Worm (Caenorhabditis elegans) whole organism, young adult: ENCODE results near the gene sdc-2.
A peak's percentile ranks its signal among the peaks of the same experiment; 100 is the strongest.

Source experiments
- B0019.2 ChIP-seq: fragments of 200-800 bp; sonication (Bioruptor generic); conservative IDR thresholded peaks from 2 replicates; pipeline ENCODE4 v1.3.6; 2022; ENCODE audit warnings: missing genetic modification reagents, missing genetic modification characterization, missing compliant biosample characterization
- D2030.7 ChIP-seq: fragments of 200-800 bp; sonication (Bioruptor generic); IDR thresholded peaks from 2 replicates; pipeline ENCODE4 v1.3.6; 2022; ENCODE audit warnings: missing genetic modification reagents, missing genetic modification characterization, missing compliant biosample characterization
- F33H1.4 ChIP-seq: fragments of 200-800 bp; sonication (Bioruptor generic); IDR thresholded peaks from 2 replicates; pipeline ENCODE4 v1.3.6; 2022; ENCODE audit warnings: missing genetic modification reagents, missing genetic modification characterization, missing compliant biosample characterization
- T26A5.8 ChIP-seq: sonication (generic microtip); optimal IDR thresholded peaks from 2 replicates; lab custom pipeline; 2016; ENCODE audit warnings: missing genetic modification characterization, missing compliant biosample characterization
- aptf-2 ChIP-seq: fragments of 200-800 bp; sonication (Bioruptor generic); conservative IDR thresholded peaks from 2 replicates; pipeline ENCODE4 v1.3.6; 2022; ENCODE audit warnings: missing genetic modification reagents, missing genetic modification characterization, missing compliant biosample characterization
- attf-5 ChIP-seq: fragments of 200-800 bp; sonication (Bioruptor generic); optimal IDR thresholded peaks from 2 replicates; lab custom pipeline; 2018; ENCODE audit warnings: mild to moderate bottlenecking, missing genetic modification characterization, missing compliant biosample characterization
- dpff-1 ChIP-seq: sonication (generic microtip); optimal IDR thresholded peaks from 2 replicates; lab custom pipeline; 2017; ENCODE audit warnings: mild to moderate bottlenecking, missing genetic modification characterization, missing compliant biosample characterization
- dpl-1 ChIP-seq: fragments of 150-350 bp; optimal IDR thresholded peaks from 2 replicates; lab custom pipeline; 2014; ENCODE audit warnings: missing biosample characterization, missing genetic modification reagents, missing genetic modification characterization
- egrh-3 ChIP-seq: fragments of 200-800 bp; sonication (Bioruptor generic); IDR thresholded peaks from 2 replicates; pipeline ENCODE4 v1.3.6; 2022; ENCODE audit warnings: missing genetic modification reagents, missing genetic modification characterization, missing compliant biosample characterization
- hmg-1.2 ChIP-seq: fragments of 200-800 bp; sonication (Bioruptor generic); IDR thresholded peaks from 2 replicates; pipeline ENCODE4 v1.3.6; 2022; ENCODE audit warnings: missing genetic modification reagents, missing genetic modification characterization, missing compliant biosample characterization
- hsf-1 ChIP-seq: fragments of 200-800 bp; sonication (Bioruptor generic); IDR thresholded peaks from 2 replicates; pipeline ENCODE4 v1.3.6; 2022; ENCODE audit warnings: missing genetic modification reagents, missing genetic modification characterization, missing compliant biosample characterization
- lin-40 ChIP-seq: sonication (generic microtip); optimal IDR thresholded peaks from 2 replicates; lab custom pipeline; 2016; ENCODE audit warnings: missing genetic modification characterization, mild to moderate bottlenecking, missing compliant biosample characterization, missing genotype, missing genetic modification reagents
- madf-10 ChIP-seq: sonication (generic microtip); optimal IDR thresholded peaks from 2 replicates; lab custom pipeline; 2016; ENCODE audit warnings: mild to moderate bottlenecking, missing genetic modification characterization, missing compliant biosample characterization
- mes-4 ChIP-seq: sonication (generic microtip); optimal IDR thresholded peaks from 2 replicates; lab custom pipeline; 2016; ENCODE audit warnings: missing genotype, missing genetic modification characterization, missing compliant biosample characterization
- nfyb-1 ChIP-seq: fragments of 200-800 bp; sonication (Bioruptor generic); IDR thresholded peaks from 2 replicates; pipeline ENCODE4 v1.3.6; 2022; ENCODE audit warnings: missing genetic modification reagents, missing genetic modification characterization, missing compliant biosample characterization
- nhr-120 ChIP-seq: fragments of 200-800 bp; sonication (Bioruptor generic); IDR thresholded peaks from 2 replicates; pipeline ENCODE4 v1.3.6; 2022; ENCODE audit warnings: missing genetic modification characterization, missing compliant biosample characterization
- nhr-90 ChIP-seq: sonication (generic microtip); optimal IDR thresholded peaks from 2 replicates; lab custom pipeline; 2016; ENCODE audit warnings: missing genotype, mild to moderate bottlenecking, missing genetic modification characterization, missing compliant biosample characterization
- rcor-1 ChIP-seq: fragments of 200-800 bp; sonication (Bioruptor generic); IDR thresholded peaks from 2 replicates; pipeline ENCODE4 v1.3.6; 2022; ENCODE audit warnings: missing genetic modification reagents, missing genetic modification characterization, missing compliant biosample characterization
- repo-1 ChIP-seq: sonication (generic microtip); optimal IDR thresholded peaks from 2 replicates; lab custom pipeline; 2017; ENCODE audit warnings: mild to moderate bottlenecking, missing genetic modification characterization, missing compliant biosample characterization
- snpc-3.4 ChIP-seq: sonication (generic microtip); optimal IDR thresholded peaks from 2 replicates; lab custom pipeline; 2017; ENCODE audit warnings: missing genetic modification characterization, mild to moderate bottlenecking, missing compliant biosample characterization, antibody characterized with exemption, moderate library complexity, missing genotype, missing genetic modification reagents
- somi-1 ChIP-seq: fragments of 200-800 bp; sonication (Bioruptor generic); optimal IDR thresholded peaks from 2 replicates; lab custom pipeline; 2018; ENCODE audit warnings: mild to moderate bottlenecking, missing genetic modification characterization, missing compliant biosample characterization
- tbx-9 ChIP-seq: sonication (generic microtip); optimal IDR thresholded peaks from 2 replicates; lab custom pipeline; 2016; ENCODE audit warnings: borderline replicate concordance, missing genetic modification characterization, inconsistent platforms, missing compliant biosample characterization
- xnd-1 ChIP-seq: sonication (generic microtip); optimal IDR thresholded peaks from 2 replicates; lab custom pipeline; 2016; ENCODE audit warnings: missing genotype, missing genetic modification reagents, missing genetic modification characterization, missing compliant biosample characterization
- zfh-2 ChIP-seq: fragments of 200-800 bp; sonication (Bioruptor generic); conservative IDR thresholded peaks from 2 replicates; pipeline ENCODE4 v1.3.6; 2022; ENCODE audit warnings: missing genetic modification reagents, missing genetic modification characterization, missing compliant biosample characterization
- ztf-3 ChIP-seq: fragments of 200-800 bp; sonication (Bioruptor generic); optimal IDR thresholded peaks from 2 replicates; lab custom pipeline; 2018; ENCODE audit warnings: mild to moderate bottlenecking, missing genetic modification characterization, missing compliant biosample characterization

The sdc-2 gene

ce11 chrX:11572205-11572604, 49.7 kb downstream of the sdc-2 start, which contains the start of gene frm-3:
frm-3 (plus strand) TSS chrX:11572505.
- TF ChIP-seq madf-10 (no peak), hsf-1 (GFP tag; lab: Robert Waterston, UW) (no peak), repo-1 (tag; lab: Kevin White, UChicago) (no peak), lin-40 (no peak)

DNA sequence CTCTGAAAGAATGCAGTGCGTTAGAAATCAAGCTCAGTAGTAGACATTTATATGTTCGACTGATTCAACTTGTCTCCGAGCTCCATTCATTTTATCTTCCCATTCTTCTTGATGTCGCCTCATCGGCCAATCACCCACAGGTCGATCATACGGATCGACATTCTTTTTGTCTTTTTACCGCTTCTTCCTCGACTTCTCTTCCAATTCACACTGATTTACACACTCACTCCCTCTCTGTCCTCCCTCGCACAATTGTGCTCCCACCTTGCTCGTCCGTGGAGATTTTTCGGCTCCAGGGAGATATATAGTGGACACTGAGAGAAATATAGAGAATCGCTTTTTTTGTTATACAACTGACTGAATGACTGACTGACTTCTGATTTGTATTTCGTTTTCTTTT, 51.7 kb downstream of the sdc-2 start:
- TF ChIP-seq attf-5 (GFP tag; lab: Kevin White, UChicago) (no peak), B0019.2 (GFP tag; lab: Robert Waterston, UW) (no peak), aptf-2 (GFP tag; lab: Robert Waterston, UW) (no peak), somi-1 (GFP tag; lab: Kevin White, UChicago) (no peak), tbx-9 (tag; lab: Kevin White, UChicago) (no peak), xnd-1 (no peak), ztf-3 (GFP tag; lab: Kevin White, UChicago) (no peak), snpc-3.4 (no peak), nfyb-1 (GFP tag; lab: Robert Waterston, UW) (no peak), T26A5.8 (tag; lab: Kevin White, UChicago) (no peak), dpl-1 (GFP tag; lab: Kevin White, UChicago) (no peak), F33H1.4 (GFP tag; lab: Robert Waterston, UW) (no peak), dpff-1 (tag; lab: Kevin White, UChicago) (no peak), rcor-1 (GFP tag; lab: Robert Waterston, UW) (no peak), nhr-120 (GFP tag; lab: Robert Waterston, UW) (no peak)
- TF ChIP-seq, all 124 proteins: peak for 0

- TF ChIP-seq nhr-90 (tag; lab: Kevin White, UChicago) (no peak), hmg-1.2 (GFP tag; lab: Robert Waterston, UW) (no peak), mes-4 (tag; lab: Kevin White, UChicago) (no peak), nhr-120 (GFP tag; lab: Robert Waterston, UW) (no peak), zfh-2 (peak; percentile 86), D2030.7 (no peak), egrh-3 (peak; percentile 36; the same call in 1 of the 2 replicates)
These were observed 54.1 kb downstream of the sdc-2 start for ce11 chrX:11576429-11577088.
